Worm (Caenorhabditis elegans): ENCODE results near the gene gpx-3.
A peak's percentile ranks its signal among the peaks of the same experiment; 100 is the strongest.

Gene gpx-3

DNA sequence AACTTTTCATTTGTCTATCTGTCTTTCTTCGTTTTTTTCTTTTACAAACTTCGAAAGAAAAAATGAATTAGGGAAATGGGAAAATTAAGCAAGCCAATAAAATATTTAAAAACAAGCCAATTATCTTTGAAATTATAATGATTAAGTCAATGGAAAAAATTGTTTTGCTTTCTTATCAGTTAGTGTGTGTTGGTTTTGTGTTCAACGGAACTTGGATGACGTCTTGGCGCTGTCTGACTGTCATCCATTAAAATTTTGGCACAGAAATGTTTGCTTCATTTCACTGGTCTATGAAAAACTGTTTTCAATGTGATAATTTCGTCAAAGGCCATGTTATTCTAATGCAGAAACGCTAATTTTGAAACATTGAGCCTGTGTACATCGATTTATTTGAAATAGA is 37.2 kb upstream of the gpx-3 start (continued):
- no peak for TF ChIP-seq saeg-2 (GFP tag; IDR thresholded peaks at IDR 0.05)
- no peak for TF ChIP-seq duxl-1 (tag; optimal IDR thresholded peaks at IDR 0.05; ENCODE audit: poor library complexity)
- no peak for TF ChIP-seq zfp-2 (tag; optimal IDR thresholded peaks at IDR 0.05)
- TF ChIP-seq hlh-30 (tag; optimal IDR thresholded peaks at IDR 0.05; ENCODE audit: insufficient read depth): no peak
- TF ChIP-seq vab-7 (GFP tag; IDR thresholded peaks at IDR 0.05): no peak
- TF ChIP-seq hif-1 (tag; optimal IDR thresholded peaks at IDR 0.05): no peak

DNA sequence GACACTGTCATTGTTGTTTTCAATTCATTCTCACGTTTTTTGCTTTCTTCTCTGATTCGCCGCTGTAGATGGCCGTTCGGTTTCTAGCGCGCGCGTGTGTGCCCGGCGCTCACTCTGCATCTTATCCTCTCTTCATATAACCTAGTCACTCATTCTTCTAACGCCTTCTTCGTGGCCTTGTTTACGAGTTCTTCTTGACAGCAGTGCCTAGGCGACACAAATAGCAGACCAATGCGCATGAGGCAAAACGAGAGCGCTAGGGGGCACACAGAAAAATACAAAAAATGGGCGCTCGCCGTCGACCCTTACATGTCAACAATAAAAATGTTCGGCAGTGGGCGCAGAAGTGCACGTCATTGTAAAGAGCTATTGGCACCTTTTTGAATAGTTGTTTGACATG is 36.6 kb upstream of the gpx-3 start:
- TF ChIP-seq hmg-1.1 (GFP tag; IDR thresholded peaks at IDR 0.05) (peak; percentile 67), hlh-11 (tag; optimal IDR thresholded peaks at IDR 0.05) (peak; percentile 82), madf-5 (GFP tag; IDR thresholded peaks at IDR 0.05) (no peak), daf-8 (GFP tag; IDR thresholded peaks at IDR 0.05) (no peak), pha-4 (GFP tag; IDR thresholded peaks at IDR 0.05) (peak; percentile 36; the same call in 1 of the 2 replicates), pha-4 (tag; optimal IDR thresholded peaks at IDR 0.05) (no peak), mdl-1 (tag; optimal IDR thresholded peaks at IDR 0.05) (peak; percentile 64 to 96), nhr-48 (tag; optimal IDR thresholded peaks at IDR 0.05) (no peak), lin-39 (tag; optimal IDR thresholded peaks at IDR 0.05) (no peak), zip-2 (tag; optimal IDR thresholded peaks at IDR 0.05) (no peak), mxl-3 (GFP tag; optimal IDR thresholded peaks at IDR 0.05) (peak; percentile 88), Y5F2A.4 (GFP tag; optimal IDR thresholded peaks at IDR 0.05) (no peak), dmd-9 (GFP tag; IDR thresholded peaks at IDR 0.05) (no peak), egl-43 (GFP tag; IDR thresholded peaks at IDR 0.05) (peak; percentile 77), lin-13 (GFP tag; optimal IDR thresholded peaks at IDR 0.05) (peak; percentile 6), daf-16 (GFP tag; optimal IDR thresholded peaks at IDR 0.05) (peak in 1 of 2 experiments; percentile 2), daf-16 (tag; optimal IDR thresholded peaks at IDR 0.05) (peak; percentile 92), nhr-11 (tag; optimal IDR thresholded peaks at IDR 0.05) (peak; percentile 29), mdt-29 (GFP tag; IDR thresholded peaks at IDR 0.05) (no peak), dmd-6 (GFP tag; IDR thresholded peaks at IDR 0.05) (peak; percentile 73), daf-19 (GFP tag; conservative IDR thresholded peaks at IDR 0.05) (no peak), egl-27 (tag; optimal IDR thresholded peaks at IDR 0.05) (no peak), ZK337.2 (GFP tag; IDR thresholded peaks at IDR 0.05) (no peak), tra-1 (GFP tag; IDR thresholded peaks at IDR 0.05) (no peak), nhr-42 (GFP tag; IDR thresholded peaks at IDR 0.05) (no peak), mep-1 (tag; optimal IDR thresholded peaks at IDR 0.05) (peak; percentile 79), fkh-10 (GFP tag; optimal IDR thresholded peaks at IDR 0.05) (peak; percentile 26), vab-7 (GFP tag; IDR thresholded peaks at IDR 0.05) (0 out of 2 replicates have a peak, but pooled peaks have one; percentile 17), F37D6.2 (tag; optimal IDR thresholded peaks at IDR 0.05) (peak; percentile 3), zip-11 (GFP tag; IDR thresholded peaks at IDR 0.05) (no peak), dpl-1 (GFP tag; optimal IDR thresholded peaks at IDR 0.05) (no peak), nhr-111 (GFP tag; optimal IDR thresholded peaks at IDR 0.05) (no peak), nhr-76 (tag; optimal IDR thresholded peaks at IDR 0.05) (no peak), ceh-62 (tag; optimal IDR thresholded peaks at IDR 0.05) (no peak), ama-1 (optimal IDR thresholded peaks at IDR 0.05) (no peak), spr-3 (GFP tag; optimal IDR thresholded peaks at IDR 0.05) (no peak), saeg-2 (GFP tag; IDR thresholded peaks at IDR 0.05) (no peak), sdz-12 (GFP tag; optimal IDR thresholded peaks at IDR 0.05) (no peak), nhr-77 (tag; optimal IDR thresholded peaks at IDR 0.05) (no peak), ceh-20 (GFP tag; IDR thresholded peaks at IDR 0.05) (no peak), spr-1 (tag; optimal IDR thresholded peaks at IDR 0.05) (no peak), lin-38 (GFP tag; IDR thresholded peaks at IDR 0.05) (no peak; the same call in 1 of the 2 replicates), nhr-25 (tag; optimal IDR thresholded peaks at IDR 0.05; ENCODE audit: borderline replicate concordance, insufficient read depth) (peak; percentile 44), unc-39 (tag; optimal IDR thresholded peaks at IDR 0.05) (no peak), aha-1 (tag) (peak; percentile 92), duxl-1 (tag; optimal IDR thresholded peaks at IDR 0.05; ENCODE audit: poor library complexity) (no peak), nhr-41 (GFP tag; IDR thresholded peaks at IDR 0.05) (peak; percentile 62; the same call in 1 of the 2 replicates)

Measured in whole organism, L4 larva.